Worm (Caenorhabditis elegans) whole organism, early embryonic: ENCODE results near the gene pdi-1.

ENCODE experiments used
- B0310.2 ChIP-seq: sonication (generic microtip); optimal IDR thresholded peaks from 2 replicates; lab custom pipeline; 2016; ENCODE audit warnings: mild to moderate bottlenecking, missing genetic modification characterization, missing compliant biosample characterization
- F13C5.2 ChIP-seq: sonication (generic microtip); optimal IDR thresholded peaks from 2 replicates; lab custom pipeline; 2017; ENCODE audit warnings: mild to moderate bottlenecking, missing genetic modification characterization, inconsistent platforms, missing compliant biosample characterization
- aly-1 ChIP-seq: sonication (generic microtip); optimal IDR thresholded peaks from 2 replicates; lab custom pipeline; 2016; ENCODE audit warnings: missing genetic modification characterization, missing compliant biosample characterization
- ama-1 ChIP-seq: fragments of 150-350 bp; optimal IDR thresholded peaks from 2 replicates; lab custom pipeline; 2014
- ceh-13 ChIP-seq: fragments of 200-800 bp; sonication (Bioruptor generic); optimal IDR thresholded peaks from 2 replicates; lab custom pipeline; 2018; ENCODE audit warnings: mild to moderate bottlenecking, missing genetic modification characterization, missing compliant biosample characterization
- ceh-36 ChIP-seq: sonication (generic microtip); optimal IDR thresholded peaks from 2 replicates; lab custom pipeline; 2016; ENCODE audit warnings: missing genetic modification characterization, inconsistent platforms, missing compliant biosample characterization
- ets-7 ChIP-seq: sonication (generic microtip); optimal IDR thresholded peaks from 2 replicates; lab custom pipeline; 2016; ENCODE audit warnings: missing genotype, missing genetic modification characterization, missing compliant biosample characterization
- flt-1 ChIP-seq: fragments of 200-800 bp; sonication (Bioruptor generic); IDR thresholded peaks from 2 replicates; pipeline ENCODE4 v1.3.6; 2022; ENCODE audit warnings: missing genetic modification characterization, missing compliant biosample characterization
- hmbx-1 ChIP-seq: sonication (generic microtip); optimal IDR thresholded peaks from 2 replicates; lab custom pipeline; 2016; ENCODE audit warnings: mild to moderate bottlenecking, missing genetic modification characterization, missing compliant biosample characterization
- hmg-4 ChIP-seq: fragments of 200-800 bp; sonication (Bioruptor generic); optimal IDR thresholded peaks from 2 replicates; lab custom pipeline; 2018; ENCODE audit warnings: mild to moderate bottlenecking, missing genetic modification characterization, missing compliant biosample characterization
- hnd-1 ChIP-seq: sonication (generic microtip); optimal IDR thresholded peaks from 2 replicates; lab custom pipeline; 2016; ENCODE audit warnings: missing genetic modification characterization, missing compliant biosample characterization
- pes-1 ChIP-seq: fragments of 200-800 bp; sonication (Bioruptor generic); IDR thresholded peaks from 2 replicates; pipeline ENCODE4 v1.3.6; 2022; ENCODE audit warnings: missing genetic modification reagents, missing genetic modification characterization, missing compliant biosample characterization
- scrt-1 ChIP-seq: fragments of 200-800 bp; sonication (Bioruptor generic); IDR thresholded peaks from 2 replicates; pipeline ENCODE4 v1.3.6; 2022; ENCODE audit warnings: missing genetic modification characterization, missing compliant biosample characterization
- sea-1 ChIP-seq: fragments of 200-800 bp; sonication (Bioruptor generic); conservative IDR thresholded peaks from 2 replicates; pipeline ENCODE4 v1.3.6; 2022; ENCODE audit warnings: missing genetic modification characterization, missing compliant biosample characterization
- tbx-11 ChIP-seq: fragments of 200-800 bp; sonication (Bioruptor generic); IDR thresholded peaks from 2 replicates; pipeline ENCODE4 v1.3.6; 2022; ENCODE audit warnings: missing genetic modification characterization, missing compliant biosample characterization
- tbx-37 ChIP-seq: fragments of 200-800 bp; sonication (Bioruptor generic); conservative IDR thresholded peaks from 2 replicates; pipeline ENCODE4 v1.3.6; 2022; ENCODE audit warnings: missing genetic modification reagents, missing genetic modification characterization, missing compliant biosample characterization
- tra-4 ChIP-seq: sonication (generic microtip); optimal IDR thresholded peaks from 2 replicates; lab custom pipeline; 2017; ENCODE audit warnings: missing genetic modification characterization, missing compliant biosample characterization

pdi-1 gene

ce11 chrIII:3701411-3702310 lies at the start of gene pdi-1, which contains the start of gene C14B1.2:
TSS of gene pdi-1 (minus strand) at chrIII:3701461.
TSS of gene C14B1.2 (plus strand) at chrIII:3702260.
- TF ChIP-seq hmg-4 (GFP tag; lab: Kevin White, UChicago) = peak; percentile 52
- TF ChIP-seq ceh-36 (tag; lab: Kevin White, UChicago) = no peak
- no peak for TF ChIP-seq aly-1 (tag; lab: Kevin White, UChicago)

ce11 chrIII:3745138-3745537 lies 43.9 kb upstream of the pdi-1 start, which contains the start of gene lin-48:
TSS of gene lin-48 (plus strand) at chrIII:3745438.
- TF ChIP-seq hmbx-1 (tag; lab: Kevin White, UChicago) (no peak), F13C5.2 (no peak)

ce11 chrIII:3743367-3743766 lies 42.1 kb upstream of the pdi-1 start:
- no peak for TF ChIP-seq ama-1 (lab: Kevin White, UChicago)
- TF ChIP-seq F13C5.2 = no peak
- TF ChIP-seq ceh-36 (tag; lab: Kevin White, UChicago) = no peak
- TF ChIP-seq ceh-13 (GFP tag; lab: Kevin White, UChicago) = no peak
- TF ChIP-seq flt-1 (GFP tag; lab: Robert Waterston, UW) = no peak
- TF ChIP-seq tra-4 (tag; lab: Kevin White, UChicago) = no peak
- no peak for TF ChIP-seq tbx-37
- TF ChIP-seq hmbx-1 (tag; lab: Kevin White, UChicago) = no peak
- no peak for TF ChIP-seq ets-7 (tag; lab: Kevin White, UChicago)
- TF ChIP-seq pes-1 (GFP tag; lab: Robert Waterston, UW) = no peak
- no peak for TF ChIP-seq hnd-1 (tag; lab: Kevin White, UChicago)
- TF ChIP-seq tbx-11 = no peak
- no peak for TF ChIP-seq sea-1 (GFP tag; lab: Robert Waterston, UW)
- no peak for TF ChIP-seq aly-1 (tag; lab: Kevin White, UChicago)
- no peak for TF ChIP-seq scrt-1
- no peak for TF ChIP-seq hmg-4 (GFP tag; lab: Kevin White, UChicago)
- no peak for TF ChIP-seq B0310.2 (tag; lab: Kevin White, UChicago)

ce11 chrIII:3742090-3742489 lies 40.8 kb upstream of the pdi-1 start:
- TF ChIP-seq tra-4 (tag; lab: Kevin White, UChicago) (no peak), tbx-11 (no peak), flt-1 (GFP tag; lab: Robert Waterston, UW) (no peak), ceh-13 (GFP tag; lab: Kevin White, UChicago) (no peak), aly-1 (tag; lab: Kevin White, UChicago) (no peak), hmg-4 (GFP tag; lab: Kevin White, UChicago) (no peak), B0310.2 (tag; lab: Kevin White, UChicago) (no peak), hnd-1 (tag; lab: Kevin White, UChicago) (no peak), sea-1 (GFP tag; lab: Robert Waterston, UW) (no peak), ceh-36 (tag; lab: Kevin White, UChicago) (no peak), F13C5.2 (no peak), scrt-1 (no peak), tbx-37 (no peak), ets-7 (tag; lab: Kevin White, UChicago) (no peak), ama-1 (lab: Kevin White, UChicago) (no peak), pes-1 (GFP tag; lab: Robert Waterston, UW) (no peak)

ce11 chrIII:3738331-3738730 lies 37.1 kb upstream of the pdi-1 start:
- TF ChIP-seq tbx-37 (no peak), B0310.2 (tag; lab: Kevin White, UChicago) (no peak), F13C5.2 (no peak), aly-1 (tag; lab: Kevin White, UChicago) (no peak), hnd-1 (tag; lab: Kevin White, UChicago) (no peak), hmbx-1 (tag; lab: Kevin White, UChicago) (no peak), ceh-13 (GFP tag; lab: Kevin White, UChicago) (no peak), ama-1 (lab: Kevin White, UChicago) (no peak), tbx-11 (no peak), hmg-4 (GFP tag; lab: Kevin White, UChicago) (no peak)

ce11 chrIII:3737742-3738141 lies 36.5 kb upstream of the pdi-1 start:
- TF ChIP-seq B0310.2 (tag; lab: Kevin White, UChicago) (no peak), hmg-4 (GFP tag; lab: Kevin White, UChicago) (no peak), aly-1 (tag; lab: Kevin White, UChicago) (no peak), flt-1 (GFP tag; lab: Robert Waterston, UW) (no peak), scrt-1 (no peak), tbx-37 (no peak), hmbx-1 (tag; lab: Kevin White, UChicago) (no peak)

ce11 chrIII:3736302-3736701 lies 35.0 kb upstream of the pdi-1 start, which contains the start of gene F34D10.4:
TSS of gene F34D10.4 (plus strand) at chrIII:3736602.
- TF ChIP-seq aly-1 (tag; lab: Kevin White, UChicago) (no peak), ama-1 (lab: Kevin White, UChicago) (no peak), ceh-13 (GFP tag; lab: Kevin White, UChicago) (no peak), B0310.2 (tag; lab: Kevin White, UChicago) (no peak), sea-1 (GFP tag; lab: Robert Waterston, UW) (no peak), hnd-1 (tag; lab: Kevin White, UChicago) (no peak), tbx-11 (no peak), F13C5.2 (no peak), tbx-37 (no peak), ceh-36 (tag; lab: Kevin White, UChicago) (no peak), pes-1 (GFP tag; lab: Robert Waterston, UW) (no peak), scrt-1 (no peak)
